Worm (Caenorhabditis elegans) whole organism, late embryonic: Measurements from ENCODE around the gene clec-175.
A peak's percentile ranks its signal among the peaks of the same experiment; 100 is the strongest.

Experiments used
- C08G9.2 ChIP-seq: sonication (generic microtip); optimal IDR thresholded peaks from 2 replicates; lab custom pipeline; 2016; ENCODE audit warnings: mild to moderate bottlenecking, missing genetic modification characterization, moderate library complexity, missing compliant biosample characterization
- F13H6.1 ChIP-seq: sonication (generic microtip); optimal IDR thresholded peaks from 2 replicates; lab custom pipeline; 2016; ENCODE audit warnings: missing genetic modification characterization, missing compliant biosample characterization
- K02D7.2 ChIP-seq: sonication (generic microtip); optimal IDR thresholded peaks from 2 replicates; lab custom pipeline; 2017; ENCODE audit warnings: mild to moderate bottlenecking, missing genetic modification characterization, missing compliant biosample characterization
- K09A11.1 ChIP-seq: sonication (generic microtip); optimal IDR thresholded peaks from 2 replicates; lab custom pipeline; 2017; ENCODE audit warnings: antibody characterized with exemption, mild to moderate bottlenecking, missing genetic modification characterization, missing compliant biosample characterization; ENCODE audit not compliant: insufficient read depth
- T23F11.4 ChIP-seq: fragments of 200-800 bp; sonication (Bioruptor generic); optimal IDR thresholded peaks from 2 replicates; lab custom pipeline; 2018; ENCODE audit warnings: mild to moderate bottlenecking, missing genetic modification characterization, missing compliant biosample characterization
- Y22D7AL.16 ChIP-seq: sonication (generic microtip); optimal IDR thresholded peaks from 2 replicates; lab custom pipeline; 2016; ENCODE audit warnings: missing genetic modification characterization, missing compliant biosample characterization
- ahr-1 ChIP-seq: sonication (generic microtip); optimal IDR thresholded peaks from 2 replicates; lab custom pipeline; 2016; ENCODE audit warnings: missing genetic modification characterization, missing compliant biosample characterization
- ama-1 ChIP-seq: fragments of 150-350 bp; optimal IDR thresholded peaks from 2 replicates; lab custom pipeline; 2014
- ceh-14 ChIP-seq: sonication (generic microtip); optimal IDR thresholded peaks from 2 replicates; lab custom pipeline; 2016; ENCODE audit warnings: missing genotype, missing genetic modification characterization, missing compliant biosample characterization
- ceh-18 ChIP-seq: sonication (generic microtip); optimal IDR thresholded peaks from 2 replicates; lab custom pipeline; 2016; ENCODE audit warnings: missing genetic modification characterization, missing compliant biosample characterization
- ceh-2 ChIP-seq: sonication (generic microtip); optimal IDR thresholded peaks from 2 replicates; lab custom pipeline; 2016; ENCODE audit warnings: missing genotype, missing genetic modification characterization, missing compliant biosample characterization
- ceh-30 ChIP-seq: fragments of 150-350 bp; optimal IDR thresholded peaks from 2 replicates; lab custom pipeline; 2014; ENCODE audit warnings: missing biosample characterization, missing genetic modification characterization
- ceh-31 ChIP-seq: sonication (generic microtip); optimal IDR thresholded peaks from 2 replicates; lab custom pipeline; 2016; ENCODE audit warnings: missing genetic modification characterization, missing compliant biosample characterization
- ceh-45 ChIP-seq: fragments of 200-800 bp; sonication (Bioruptor generic); IDR thresholded peaks from 2 replicates; pipeline ENCODE4 v1.3.6; 2022; ENCODE audit warnings: missing genetic modification reagents, missing genetic modification characterization, missing compliant biosample characterization
- ceh-48 ChIP-seq: sonication (generic microtip); optimal IDR thresholded peaks from 2 replicates; lab custom pipeline; 2016; ENCODE audit warnings: missing genetic modification characterization, inconsistent platforms, missing compliant biosample characterization
- ceh-6 ChIP-seq: fragments of 200-800 bp; sonication (Bioruptor generic); optimal IDR thresholded peaks from 2 replicates; lab custom pipeline; 2018; ENCODE audit warnings: mild to moderate bottlenecking, missing genetic modification characterization, missing compliant biosample characterization
- ceh-9 ChIP-seq: sonication (generic microtip); optimal IDR thresholded peaks from 2 replicates; lab custom pipeline; 2016; ENCODE audit warnings: mild to moderate bottlenecking, missing genetic modification characterization, inconsistent platforms, missing compliant biosample characterization
- che-1 ChIP-seq: sonication (generic microtip); optimal IDR thresholded peaks from 2 replicates; lab custom pipeline; 2016; ENCODE audit warnings: mild to moderate bottlenecking, missing genetic modification characterization, missing compliant biosample characterization
- dve-1 ChIP-seq: sonication (generic microtip); optimal IDR thresholded peaks from 2 replicates; lab custom pipeline; 2017; ENCODE audit warnings: antibody characterized with exemption, mild to moderate bottlenecking, missing genetic modification characterization, missing compliant biosample characterization
- elt-2 ChIP-seq: sonication (generic microtip); optimal IDR thresholded peaks from 2 replicates; lab custom pipeline; 2016; ENCODE audit warnings: missing genetic modification reagents, missing genetic modification characterization, missing compliant biosample characterization
- eyg-1 ChIP-seq: sonication (generic microtip); optimal IDR thresholded peaks from 2 replicates; lab custom pipeline; 2016; ENCODE audit warnings: missing genotype, missing genetic modification characterization, missing compliant biosample characterization
- fax-1 ChIP-seq: sonication (generic microtip); optimal IDR thresholded peaks from 2 replicates; lab custom pipeline; 2016; ENCODE audit warnings: missing genotype, missing genetic modification characterization, missing compliant biosample characterization
- fkh-10 ChIP-seq: fragments of 150-350 bp; optimal IDR thresholded peaks from 2 replicates; lab custom pipeline; 2014; ENCODE audit warnings: missing biosample characterization, missing genetic modification reagents, missing genetic modification characterization
- fkh-6 ChIP-seq: sonication (generic microtip); optimal IDR thresholded peaks from 2 replicates; lab custom pipeline; 2016; ENCODE audit warnings: missing genetic modification characterization, missing compliant biosample characterization
- hlh-13 ChIP-seq: fragments of 200-800 bp; sonication (Bioruptor generic); optimal IDR thresholded peaks from 2 replicates; lab custom pipeline; 2018; ENCODE audit warnings: mild to moderate bottlenecking, missing genetic modification characterization, missing compliant biosample characterization
- hlh-30 ChIP-seq: sonication (generic microtip); optimal IDR thresholded peaks from 2 replicates; lab custom pipeline; 2017; ENCODE audit warnings: antibody characterized with exemption, missing genetic modification characterization, missing compliant biosample characterization; ENCODE audit not compliant: insufficient read depth
- lim-6 ChIP-seq: sonication (generic microtip); optimal IDR thresholded peaks from 2 replicates; lab custom pipeline; 2016; ENCODE audit warnings: missing genetic modification characterization, missing compliant biosample characterization
- lin-11 ChIP-seq: fragments of 200-800 bp; sonication (Bioruptor generic); optimal IDR thresholded peaks from 2 replicates; lab custom pipeline; 2018; ENCODE audit warnings: mild to moderate bottlenecking, missing genetic modification characterization, missing compliant biosample characterization
- madf-2 ChIP-seq: sonication (generic microtip); optimal IDR thresholded peaks from 2 replicates; lab custom pipeline; 2017; ENCODE audit warnings: missing genetic modification characterization, missing compliant biosample characterization
- nfya-1 ChIP-seq: sonication (generic microtip); optimal IDR thresholded peaks from 2 replicates; lab custom pipeline; 2017; ENCODE audit warnings: missing genetic modification characterization, mild to moderate bottlenecking, missing compliant biosample characterization, antibody characterized with exemption, moderate library complexity
- nhr-11 ChIP-seq: fragments of 150-350 bp; optimal IDR thresholded peaks from 2 replicates; lab custom pipeline; 2014; ENCODE audit warnings: missing biosample characterization, missing genetic modification characterization
- nhr-232 ChIP-seq: sonication (generic microtip); optimal IDR thresholded peaks from 2 replicates; lab custom pipeline; 2016; ENCODE audit warnings: missing genetic modification characterization, missing compliant biosample characterization
- npax-4 ChIP-seq: sonication (generic microtip); optimal IDR thresholded peaks from 2 replicates; lab custom pipeline; 2016; ENCODE audit warnings: missing genetic modification characterization, missing compliant biosample characterization
- odd-2 ChIP-seq: sonication (generic microtip); optimal IDR thresholded peaks from 2 replicates; lab custom pipeline; 2017; ENCODE audit warnings: antibody characterized with exemption, mild to moderate bottlenecking, missing genetic modification characterization, missing compliant biosample characterization
- pag-3 ChIP-seq: sonication (generic microtip); optimal IDR thresholded peaks from 2 replicates; lab custom pipeline; 2016; ENCODE audit warnings: missing compliant biosample characterization, missing genetic modification characterization, borderline replicate concordance
- pat-9 ChIP-seq: fragments of 200-800 bp; sonication (Bioruptor generic); optimal IDR thresholded peaks from 2 replicates; lab custom pipeline; 2018; ENCODE audit warnings: mild to moderate bottlenecking, missing genetic modification characterization, moderate library complexity, missing compliant biosample characterization
- pax-1 ChIP-seq: fragments of 150-350 bp; optimal IDR thresholded peaks from 2 replicates; lab custom pipeline; 2014; ENCODE audit warnings: missing biosample characterization, missing genetic modification characterization
- pha-4 ChIP-seq: fragments of 150-350 bp; optimal IDR thresholded peaks from 2 replicates; lab custom pipeline; 2018; ENCODE audit warnings: missing biosample characterization, missing genetic modification reagents, missing genetic modification characterization
- pqm-1 ChIP-seq: sonication (generic microtip); optimal IDR thresholded peaks from 2 replicates; lab custom pipeline; 2016; ENCODE audit warnings: missing genetic modification characterization, missing compliant biosample characterization
- pros-1 ChIP-seq: fragments of 150-350 bp; optimal IDR thresholded peaks from 2 replicates; lab custom pipeline; 2014; ENCODE audit warnings: missing biosample characterization, missing genetic modification reagents, missing genetic modification characterization
- sdc-2 ChIP-seq: sonication (generic microtip); optimal IDR thresholded peaks from 2 replicates; lab custom pipeline; 2016; ENCODE audit warnings: missing genotype, missing genetic modification characterization, missing compliant biosample characterization
- sox-2 ChIP-seq: fragments of 200-800 bp; sonication (Bioruptor generic); IDR thresholded peaks from 2 replicates; pipeline ENCODE4 v1.3.6; 2022; ENCODE audit warnings: missing genetic modification reagents, missing genetic modification characterization, missing compliant biosample characterization
- sox-4 ChIP-seq: sonication (generic microtip); optimal IDR thresholded peaks from 2 replicates; lab custom pipeline; 2017; ENCODE audit warnings: mild to moderate bottlenecking, missing genetic modification characterization, inconsistent platforms, missing compliant biosample characterization
- syd-9 ChIP-seq: sonication (generic microtip); optimal IDR thresholded peaks from 2 replicates; lab custom pipeline; 2016; ENCODE audit warnings: mild to moderate bottlenecking, missing genetic modification characterization, moderate library complexity, missing compliant biosample characterization
- tbx-2 ChIP-seq: sonication (generic microtip); optimal IDR thresholded peaks from 2 replicates; lab custom pipeline; 2016; ENCODE audit warnings: missing genetic modification characterization, missing compliant biosample characterization
- tbx-7 ChIP-seq: sonication (generic microtip); optimal IDR thresholded peaks from 2 replicates; lab custom pipeline; 2016; ENCODE audit warnings: missing genotype, missing genetic modification characterization, missing compliant biosample characterization
- ttx-3 ChIP-seq: sonication (generic microtip); optimal IDR thresholded peaks from 2 replicates; lab custom pipeline; 2016; ENCODE audit warnings: missing genetic modification reagents, missing genetic modification characterization, missing compliant biosample characterization
- unc-3 ChIP-seq, 2 experiments: fragments of 200-800 bp in 1 of 2; sonication (Bioruptor generic) in 1 of 2; sonication (generic microtip) in 1 of 2; conservative IDR thresholded peaks in 1 of 2; optimal IDR thresholded peaks in 1 of 2; 2 replicates each; pipeline versions ENCODE4 v1.3.6 to Lab custom; 2016 to 2022; ENCODE audit warnings: missing compliant biosample characterization in 2 of 2, missing genetic modification characterization in 2 of 2, missing genetic modification reagents in 1 of 2
- unc-42 ChIP-seq: sonication (generic microtip); optimal IDR thresholded peaks from 2 replicates; lab custom pipeline; 2016; ENCODE audit warnings: missing genotype, missing genetic modification characterization, missing compliant biosample characterization
- zip-5 ChIP-seq: sonication (generic microtip); optimal IDR thresholded peaks from 2 replicates; lab custom pipeline; 2016; ENCODE audit warnings: missing genetic modification characterization, missing compliant biosample characterization

clec-175 gene

ce11 chrIV:4441077-4441476, 18.9 kb downstream of the clec-175 start, which contains the start of gene fbxb-75 (continued):
- TF ChIP-seq pros-1 (tag; lab: Kevin White, UChicago) (no peak), nhr-11 (tag; lab: Kevin White, UChicago) (no peak)

- TF ChIP-seq pat-9 (no peak), ahr-1 (no peak), F13H6.1 (tag; lab: Kevin White, UChicago) (no peak), zip-5 (tag; lab: Kevin White, UChicago) (no peak), ceh-6 (GFP tag; lab: Kevin White, UChicago) (no peak), lim-6 (tag; lab: Kevin White, UChicago) (no peak), fax-1 (tag; lab: Kevin White, UChicago) (peak; percentile 24), ceh-18 (tag; lab: Kevin White, UChicago) (peak; percentile 74), ceh-9 (no peak), ama-1 (no peak), ceh-31 (peak; percentile 67), odd-2 (tag; lab: Kevin White, UChicago) (no peak), lin-11 (tag; lab: Kevin White, UChicago) (no peak), eyg-1 (tag; lab: Kevin White, UChicago) (peak; percentile 24), ceh-2 (no peak), pha-4 (tag; lab: Kevin White, UChicago) (no peak), pax-1 (tag; lab: Kevin White, UChicago) (peak; percentile 61), Y22D7AL.16 (tag; lab: Kevin White, UChicago) (no peak), ceh-14 (peak; percentile 58), K09A11.1 (tag; lab: Kevin White, UChicago) (peak; percentile 11), unc-42 (tag; lab: Kevin White, UChicago) (peak; percentile 64), T23F11.4 (GFP tag; lab: Kevin White, UChicago) (no peak), pqm-1 (no peak), che-1 (no peak), ceh-30 (tag; lab: Kevin White, UChicago) (no peak), nhr-232 (tag; lab: Kevin White, UChicago) (no peak), npax-4 (no peak), hlh-13 (GFP tag; lab: Kevin White, UChicago) (no peak), unc-3 (GFP tag; conservative IDR thresholded peaks at IDR 0.05; lab: Robert Waterston, UW) (no peak), unc-3 (tag; optimal IDR thresholded peaks at IDR 0.05; lab: Kevin White, UChicago) (peak; percentile 53), hlh-30 (tag; lab: Kevin White, UChicago) (no peak), sox-4 (tag; lab: Kevin White, UChicago) (no peak), sdc-2 (no peak), tbx-7 (tag; lab: Kevin White, UChicago) (no peak), nfya-1 (tag; lab: Kevin White, UChicago) (peak; percentile 95), K02D7.2 (tag; lab: Kevin White, UChicago) (no peak), ceh-48 (tag; lab: Kevin White, UChicago) (peak; percentile 7), fkh-10 (no peak), syd-9 (tag; lab: Kevin White, UChicago) (peak; percentile 15), ttx-3 (tag; lab: Kevin White, UChicago) (no peak), nhr-11 (tag; lab: Kevin White, UChicago) (no peak), tbx-2 (tag; lab: Kevin White, UChicago) (peak; percentile 71), sox-2 (GFP tag; lab: Robert Waterston, UW) (no peak), pag-3 (tag; lab: Kevin White, UChicago) (no peak), C08G9.2 (tag; lab: Kevin White, UChicago) (no peak), ceh-45 (no peak), pros-1 (tag; lab: Kevin White, UChicago) (no peak), fkh-6 (tag; lab: Kevin White, UChicago) (no peak), madf-2 (tag; lab: Kevin White, UChicago) (peak; percentile 48), elt-2 (tag; lab: Kevin White, UChicago) (peak; percentile 51), dve-1 (tag; lab: Kevin White, UChicago) (peak; percentile 73)
Measured at ce11 chrIV:4445711-4446290, 23.7 kb downstream of the clec-175 start, which contains the start of the genes wapl-1 and htz-1. Gene wapl-1, minus strand, starts transcription at chrIV:4445740. Gene htz-1, plus strand, starts transcription at chrIV:4446216.
